Fruit fly (Drosophila melanogaster) whole organism: Measurements from ENCODE around the gene CG3437.

Experiments used
- CG8478 ChIP-seq: fragments of >200 bp; optimal IDR thresholded peaks from 2 replicates; lab custom pipeline; 2018; ENCODE audit warnings: inconsistent platforms
- Dll ChIP-seq: fragments of >200 bp; optimal IDR thresholded peaks from 2 replicates; lab custom pipeline; 2017
- pan ChIP-seq: fragments of >200 bp; optimal IDR thresholded peaks from 2 replicates; lab custom pipeline; 2017

- no peak for TF ChIP-seq CG8478
- no peak for TF ChIP-seq Dll
- TF ChIP-seq pan (lab: Kevin White, UChicago): no peak
These were observed 42.7 kb upstream of the CG3437 start for dm6 chr3L:9499919-9500807.
